Fruit fly (Drosophila melanogaster) whole organism, embryonic: ENCODE data around the gene Nsun5.

Experiments
- Adf1 ChIP-seq: fragments of 200-800 bp; sonication (Bioruptor generic); IDR thresholded peaks from 2 replicates; pipeline ENCODE4 v1.3.6; 2022; ENCODE audit warnings: missing biosample characterization, missing genetic modification characterization
- Awh ChIP-seq: fragments of 200-800 bp; sonication (Bioruptor generic); IDR thresholded peaks from 2 replicates; pipeline ENCODE4, ENCODE4 v1.3.6; 2022; ENCODE audit warnings: missing biosample characterization, missing genetic modification characterization
- CG10654 ChIP-seq: fragments of 200-800 bp; sonication (Bioruptor generic); optimal IDR thresholded peaks from 2 replicates; lab custom pipeline; 2016; ENCODE audit warnings: missing biosample characterization, missing genetic modification characterization
- CG2678 ChIP-seq: fragments of 200-800 bp; sonication (Bioruptor generic); optimal IDR thresholded peaks from 3 replicates; lab custom pipeline; 2019; ENCODE audit warnings: missing biosample characterization, mild to moderate bottlenecking, missing genetic modification characterization, moderate library complexity
- CG3163 ChIP-seq: fragments of 200-800 bp; sonication (Bioruptor generic); optimal IDR thresholded peaks from 3 replicates; lab custom pipeline; 2016; ENCODE audit warnings: missing biosample characterization, missing genetic modification characterization
- CG32772 ChIP-seq: fragments of 200-800 bp; sonication (Bioruptor generic); IDR thresholded peaks from 2 replicates; pipeline ENCODE4 v1.3.6; 2022; ENCODE audit warnings: missing biosample characterization, missing genetic modification characterization
- CG6689 ChIP-seq: fragments of 200-800 bp; sonication (Bioruptor generic); IDR thresholded peaks from 2 replicates; pipeline ENCODE4 v1.3.6; 2022; ENCODE audit warnings: missing biosample characterization, missing genetic modification characterization
- CG8765 ChIP-seq: fragments of 200-800 bp; sonication (Bioruptor generic); IDR thresholded peaks from 2 replicates; pipeline ENCODE4 v1.3.6; 2022; ENCODE audit warnings: missing biosample characterization, missing genetic modification characterization
- D19A ChIP-seq: fragments of 200-800 bp; optimal IDR thresholded peaks from 3 replicates; lab custom pipeline; 2019; ENCODE audit warnings: missing biosample characterization, mild to moderate bottlenecking, missing genetic modification characterization, moderate library complexity
- Dfd ChIP-seq, 2 experiments: fragments of >200 bp; optimal IDR thresholded peaks; 2 replicates each; lab custom pipeline; 2017; ENCODE audit warnings: missing biosample characterization in 2 of 2, missing genetic modification characterization in 2 of 2
- Lhr ChIP-seq: fragments of 200-800 bp; sonication (Bioruptor generic); optimal IDR thresholded peaks from 3 replicates; lab custom pipeline; 2017; ENCODE audit warnings: mild to moderate bottlenecking, missing biosample characterization, missing genetic modification reagents, missing genetic modification characterization
- Lpt ChIP-seq: fragments of >200 bp; optimal IDR thresholded peaks from 2 replicates; lab custom pipeline; 2018; ENCODE audit warnings: missing biosample characterization, missing genetic modification characterization
- Med ChIP-seq: fragments of 200-800 bp; sonication (Bioruptor generic); peaks from one replicate; lab custom pipeline; 2016; ENCODE audit warnings: missing biosample characterization, missing genetic modification characterization, mild to moderate bottlenecking, inconsistent platforms, moderate library complexity
- Myb ChIP-seq: fragments of 200-800 bp; sonication (Bioruptor generic); optimal IDR thresholded peaks from 2 replicates; lab custom pipeline; 2016; ENCODE audit warnings: missing biosample characterization, missing genetic modification characterization
- Neu2 ChIP-seq: fragments of 200-800 bp; sonication (Bioruptor generic); optimal IDR thresholded peaks from 3 replicates; lab custom pipeline; 2016; ENCODE audit warnings: missing biosample characterization, missing genetic modification characterization, borderline replicate concordance
- Nf-YC ChIP-seq: fragments of 200-800 bp; optimal IDR thresholded peaks from 3 replicates; lab custom pipeline; 2019; ENCODE audit warnings: missing biosample characterization, mild to moderate bottlenecking, missing genetic modification characterization, moderate library complexity
- Sox102F ChIP-seq: fragments of 200-800 bp; sonication (Bioruptor generic); optimal IDR thresholded peaks from 2 replicates; lab custom pipeline; 2018; ENCODE audit warnings: missing biosample characterization, mild to moderate bottlenecking, missing genetic modification characterization, moderate library complexity
- Sry-β ChIP-seq: fragments of 200-800 bp; sonication (Bioruptor generic); optimal IDR thresholded peaks from 2 replicates; lab custom pipeline; 2018; ENCODE audit warnings: missing biosample characterization, mild to moderate bottlenecking, missing genetic modification characterization, moderate library complexity
- Xrp1 ChIP-seq: fragments of 200-800 bp; sonication (Bioruptor generic); IDR thresholded peaks from 2 replicates; pipeline ENCODE4 v1.3.6; 2022; ENCODE audit warnings: missing biosample characterization, missing genetic modification characterization
- br ChIP-seq: fragments of >200 bp; optimal IDR thresholded peaks from 2 replicates; lab custom pipeline; 2017
- corto ChIP-seq: fragments of 200-800 bp; sonication (Bioruptor generic); optimal IDR thresholded peaks from 2 replicates; lab custom pipeline; 2016; ENCODE audit warnings: missing biosample characterization, mild to moderate bottlenecking, missing genetic modification characterization, moderate library complexity
- eyg ChIP-seq: fragments of 200-800 bp; sonication (Bioruptor generic); optimal IDR thresholded peaks from 3 replicates; lab custom pipeline; 2016; ENCODE audit warnings: missing biosample characterization, missing genetic modification characterization
- fd102C ChIP-seq: fragments of 200-800 bp; sonication (Bioruptor generic); optimal IDR thresholded peaks from 2 replicates; lab custom pipeline; 2018; ENCODE audit warnings: missing biosample characterization, mild to moderate bottlenecking, missing genetic modification characterization, moderate library complexity
- gt ChIP-seq: fragments of 200-800 bp; sonication (Bioruptor generic); IDR thresholded peaks from 2 replicates; pipeline ENCODE4 v1.3.6; 2022; ENCODE audit warnings: missing biosample characterization, missing genetic modification characterization
- kah ChIP-seq: fragments of 200-800 bp; sonication (Bioruptor generic); optimal IDR thresholded peaks from 2 replicates; lab custom pipeline; 2018; ENCODE audit warnings: missing biosample characterization, mild to moderate bottlenecking, missing genetic modification characterization
- lilli ChIP-seq: fragments of 200-800 bp; sonication (Bioruptor generic); optimal IDR thresholded peaks from 3 replicates; lab custom pipeline; 2016; ENCODE audit warnings: missing biosample characterization, missing genetic modification characterization
- lola ChIP-seq, 3 experiments: fragments of >200 bp in 2 of 3; fragments of 200-800 bp in 1 of 3; sonication (Bioruptor generic) in 1 of 3; optimal IDR thresholded peaks; 2 replicates each; lab custom pipeline; 2017 to 2019; ENCODE audit warnings: missing biosample characterization in 3 of 3, missing genetic modification characterization in 3 of 3, mild to moderate bottlenecking in 1 of 3, moderate library complexity in 1 of 3
- nau ChIP-seq: fragments of 200-800 bp; sonication (Bioruptor generic); optimal IDR thresholded peaks from 3 replicates; lab custom pipeline; 2017; ENCODE audit warnings: missing biosample characterization, mild to moderate bottlenecking, missing genetic modification characterization, missing genetic modification reagents
- org-1 ChIP-seq: fragments of 200-800 bp; sonication (Bioruptor generic); optimal IDR thresholded peaks from 2 replicates; lab custom pipeline; 2017; ENCODE audit warnings: missing biosample characterization, missing genetic modification characterization
- phol ChIP-seq: fragments of 200-800 bp; sonication (Bioruptor generic); optimal IDR thresholded peaks from 3 replicates; lab custom pipeline; 2018; ENCODE audit warnings: missing biosample characterization, mild to moderate bottlenecking, missing genetic modification characterization, moderate library complexity
- pita ChIP-seq: fragments of 200-800 bp; sonication (Bioruptor generic); optimal IDR thresholded peaks from 2 replicates; lab custom pipeline; 2017; ENCODE audit warnings: missing biosample characterization, mild to moderate bottlenecking, missing genetic modification characterization
- pnt ChIP-seq: fragments of 200-800 bp; sonication (Bioruptor generic); optimal IDR thresholded peaks from 3 replicates; lab custom pipeline; 2016; ENCODE audit warnings: missing biosample characterization, missing genetic modification characterization
- pum ChIP-seq: fragments of 200-800 bp; sonication (Bioruptor generic); optimal IDR thresholded peaks from 2 replicates; lab custom pipeline; 2016; ENCODE audit warnings: missing biosample characterization, missing genetic modification characterization
- ro ChIP-seq: fragments of 200-800 bp; sonication (Bioruptor generic); IDR thresholded peaks from 2 replicates; pipeline ENCODE4 v1.3.6; 2022; ENCODE audit warnings: missing biosample characterization, missing genetic modification characterization
- row ChIP-seq: fragments of 200-800 bp; sonication (Bioruptor generic); IDR thresholded peaks from 3 replicates; pipeline ENCODE4 v1.3.6; 2022; ENCODE audit warnings: missing biosample characterization, missing genetic modification characterization
- schlank ChIP-seq: fragments of 200-800 bp; sonication (Bioruptor generic); optimal IDR thresholded peaks from 2 replicates; lab custom pipeline; 2018; ENCODE audit warnings: missing biosample characterization, mild to moderate bottlenecking, missing genetic modification characterization
- sim ChIP-seq: fragments of 200-800 bp; sonication (Bioruptor generic); IDR thresholded peaks from 2 replicates; pipeline ENCODE4 v1.3.6; 2022; ENCODE audit warnings: missing biosample characterization, missing genetic modification characterization
- slp2 ChIP-seq: fragments of 200-800 bp; sonication (Bioruptor generic); optimal IDR thresholded peaks from 2 replicates; lab custom pipeline; 2016; ENCODE audit warnings: missing biosample characterization, missing genetic modification characterization
- tna ChIP-seq: fragments of 200-800 bp; sonication (Bioruptor generic); IDR thresholded peaks from 2 replicates; pipeline ENCODE4 v1.3.6; 2022; ENCODE audit warnings: missing biosample characterization, missing genetic modification characterization; ENCODE audit not compliant: partially characterized antibody
- unc-4 ChIP-seq: fragments of 200-800 bp; sonication (Bioruptor generic); IDR thresholded peaks from 2 replicates; pipeline ENCODE4 v1.3.6; 2022; ENCODE audit warnings: missing biosample characterization, missing genetic modification characterization; ENCODE audit not compliant: partially characterized antibody
- yki ChIP-seq: fragments of >200 bp; optimal IDR thresholded peaks from 3 replicates; lab custom pipeline; 2018
- zfh1 ChIP-seq: fragments of 200-800 bp; sonication (Bioruptor generic); IDR thresholded peaks from 3 replicates; pipeline ENCODE4 v1.3.6; 2022; ENCODE audit warnings: missing biosample characterization, missing genetic modification characterization

Gene Nsun5

dm6 chr3R:19157997-19158396 is 4.1 kb downstream of the Nsun5 start (continued):
- TF ChIP-seq slp2 (GFP tag; lab: Kevin White, UChicago) (no peak), Neu2 (GFP tag; lab: Kevin White, UChicago) (no peak), schlank (no peak), kah (GFP tag; lab: Kevin White, UChicago) (no peak), eyg (no peak), lilli (peak; percentile 19), pita (no peak), pum (GFP tag; lab: Kevin White, UChicago) (no peak), Lpt (GFP tag; lab: Kevin White, UChicago) (no peak), Med (GFP tag; lab: Kevin White, UChicago) (peak; percentile 80), Sox102F (GFP tag; lab: Kevin White, UChicago) (peak; percentile 23), CG8765 (no peak), pnt (GFP tag; lab: Kevin White, UChicago) (no peak), corto (GFP tag; lab: Kevin White, UChicago) (no peak), fd102C (no peak), D19A (tag; lab: Kevin White, UChicago) (no peak), Adf1 (GFP tag; lab: Robert Waterston, UW) (no peak), nau (GFP tag; lab: Kevin White, UChicago) (no peak), gt (GFP tag; lab: Robert Waterston, UW) (no peak), Myb (GFP tag; lab: Kevin White, UChicago) (no peak), Xrp1 (GFP tag; lab: Robert Waterston, UW) (peak; percentile 23; the same call in 1 of the 2 replicates), row (GFP tag; lab: Robert Waterston, UW) (peak; percentile 70), Dfd (GFP tag; optimal IDR thresholded peaks at IDR 0.05; lab: Kevin White, UChicago) (no peak), CG2678 (tag; lab: Kevin White, UChicago) (peak; percentile 40), br (lab: Kevin White, UChicago) (no peak), org-1 (GFP tag; lab: Kevin White, UChicago) (no peak), unc-4 (no peak), ro (GFP tag; lab: Robert Waterston, UW) (no peak), Lhr (no peak), Sry-β (GFP tag; lab: Kevin White, UChicago) (no peak), yki (no peak), Nf-YC (tag; lab: Kevin White, UChicago) (no peak), tna (no peak), sim (no peak), CG6689 (GFP tag; lab: Robert Waterston, UW) (peak; percentile 45; the same call in 1 of the 2 replicates), phol (peak; percentile 31), CG3163 (GFP tag; lab: Kevin White, UChicago) (no peak), Awh (GFP tag; lab: Robert Waterston, UW) (no peak), CG10654 (GFP tag; lab: Kevin White, UChicago) (no peak), CG32772 (GFP tag; lab: Robert Waterston, UW) (peak; percentile 35; the same call in 1 of the 2 replicates), zfh1 (0 out of 3 replicates have a peak, but pooled peaks have one; percentile 12), lola (GFP tag; optimal IDR thresholded peaks at IDR 0.05; lab: Kevin White, UChicago) (no peak)
